Fruit fly (Drosophila melanogaster) whole organism, embryonic: ENCODE data around the gene CG9757.

ENCODE experiments used
- Antp ChIP-seq: fragments of 200-800 bp; sonication (Bioruptor generic); optimal IDR thresholded peaks from 3 replicates; lab custom pipeline; 2016; ENCODE audit warnings: missing biosample characterization, missing genetic modification characterization
- Awh ChIP-seq: fragments of 200-800 bp; sonication (Bioruptor generic); IDR thresholded peaks from 2 replicates; pipeline ENCODE4, ENCODE4 v1.3.6; 2022; ENCODE audit warnings: missing biosample characterization, missing genetic modification characterization
- Bdp1 ChIP-seq: fragments of 200-800 bp; sonication (Bioruptor generic); optimal IDR thresholded peaks from 3 replicates; lab custom pipeline; 2016; ENCODE audit warnings: missing biosample characterization, missing genetic modification characterization
- Bteb2 ChIP-seq: fragments of 200-800 bp; sonication (Bioruptor generic); optimal IDR thresholded peaks from 2 replicates; lab custom pipeline; 2016; ENCODE audit warnings: missing biosample characterization, missing genetic modification characterization
- CG10543 ChIP-seq: fragments of 200-800 bp; sonication (Bioruptor generic); optimal IDR thresholded peaks from 3 replicates; lab custom pipeline; 2017; ENCODE audit warnings: missing biosample characterization, mild to moderate bottlenecking, missing genetic modification characterization, moderate library complexity
- CG10979 ChIP-seq: fragments of 200-800 bp; sonication (Bioruptor generic); optimal IDR thresholded peaks from 2 replicates; lab custom pipeline; 2018; ENCODE audit warnings: missing biosample characterization, mild to moderate bottlenecking, missing genetic modification characterization, moderate library complexity
- CG11398 ChIP-seq: fragments of 200-800 bp; sonication (Bioruptor generic); optimal IDR thresholded peaks from 2 replicates; lab custom pipeline; 2016; ENCODE audit warnings: missing biosample characterization, missing genetic modification characterization
- CG12219 ChIP-seq: fragments of 200-800 bp; sonication (Bioruptor generic); optimal IDR thresholded peaks from 3 replicates; lab custom pipeline; 2018; ENCODE audit warnings: missing biosample characterization, mild to moderate bottlenecking, missing genetic modification characterization
- CG1233 ChIP-seq: fragments of 200-800 bp; sonication (Bioruptor generic); optimal IDR thresholded peaks from 4 replicates; lab custom pipeline; 2018; ENCODE audit warnings: missing biosample characterization, mild to moderate bottlenecking, missing genetic modification characterization
- CG12744 ChIP-seq: fragments of 200-800 bp; sonication (Bioruptor generic); optimal IDR thresholded peaks from 2 replicates; lab custom pipeline; 2016; ENCODE audit warnings: missing biosample characterization, missing genetic modification characterization
- CG14441 ChIP-seq: fragments of 200-800 bp; sonication (Bioruptor generic); IDR thresholded peaks from 2 replicates; pipeline ENCODE4 v1.3.6; 2022; ENCODE audit warnings: missing biosample characterization, missing genetic modification characterization
- CG15269 ChIP-seq: fragments of 200-800 bp; sonication (Bioruptor generic); optimal IDR thresholded peaks from 2 replicates; lab custom pipeline; 2018; ENCODE audit warnings: missing biosample characterization, mild to moderate bottlenecking, missing genetic modification characterization, moderate library complexity
- CG2678 ChIP-seq: fragments of 200-800 bp; sonication (Bioruptor generic); optimal IDR thresholded peaks from 3 replicates; lab custom pipeline; 2019; ENCODE audit warnings: missing biosample characterization, mild to moderate bottlenecking, missing genetic modification characterization, moderate library complexity
- CG7372 ChIP-seq: fragments of 200-800 bp; sonication (Bioruptor generic); IDR thresholded peaks from 2 replicates; pipeline ENCODE4 v1.3.6; 2022; ENCODE audit warnings: missing biosample characterization, missing genetic modification characterization
- CG7839 ChIP-seq: fragments of 200-800 bp; sonication (Bioruptor generic); optimal IDR thresholded peaks from 3 replicates; lab custom pipeline; 2018; ENCODE audit warnings: missing biosample characterization, mild to moderate bottlenecking, missing genetic modification characterization, moderate library complexity
- CG7987 ChIP-seq: fragments of 200-800 bp; sonication (Bioruptor generic); optimal IDR thresholded peaks from 2 replicates; lab custom pipeline; 2018; ENCODE audit warnings: missing biosample characterization, mild to moderate bottlenecking, missing genetic modification characterization, moderate library complexity
- CG8290 ChIP-seq, 3 experiments: fragments of 200-800 bp; sonication (Bioruptor generic); optimal IDR thresholded peaks; 2 replicates each; lab custom pipeline; 2016 to 2019; ENCODE audit warnings: missing biosample characterization in 3 of 3, missing genetic modification characterization in 3 of 3, mild to moderate bottlenecking in 2 of 3, moderate library complexity in 1 of 3
- CTCF ChIP-seq: fragments of 200-800 bp; sonication (Bioruptor generic); optimal IDR thresholded peaks from 2 replicates; lab custom pipeline; 2017; ENCODE audit warnings: missing biosample characterization, mild to moderate bottlenecking, missing genetic modification characterization, moderate library complexity
- CoRest ChIP-seq: fragments of 200-800 bp; sonication (Bioruptor generic); optimal IDR thresholded peaks from 3 replicates; lab custom pipeline; 2018; ENCODE audit warnings: missing biosample characterization, mild to moderate bottlenecking, missing genetic modification characterization, moderate library complexity
- Dp ChIP-seq: fragments of 200-800 bp; sonication (Bioruptor generic); optimal IDR thresholded peaks from 2 replicates; lab custom pipeline; 2018; ENCODE audit warnings: missing biosample characterization, mild to moderate bottlenecking, missing genetic modification characterization, moderate library complexity
- Elba2 ChIP-seq: fragments of 200-800 bp; sonication (Bioruptor generic); optimal IDR thresholded peaks from 3 replicates; lab custom pipeline; 2016; ENCODE audit warnings: missing biosample characterization, missing genetic modification characterization
- Ets97D ChIP-seq: fragments of 200-800 bp; sonication (Bioruptor generic); optimal IDR thresholded peaks from 3 replicates; lab custom pipeline; 2016; ENCODE audit warnings: missing biosample characterization, missing genetic modification characterization
- Fer2 ChIP-seq: fragments of 200-800 bp; sonication (Bioruptor generic); optimal IDR thresholded peaks from 2 replicates; lab custom pipeline; 2018; ENCODE audit warnings: missing biosample characterization, mild to moderate bottlenecking, missing genetic modification characterization, moderate library complexity
- Fer3 ChIP-seq: fragments of 200-800 bp; sonication (Bioruptor generic); optimal IDR thresholded peaks from 2 replicates; lab custom pipeline; 2018; ENCODE audit warnings: missing biosample characterization, mild to moderate bottlenecking, missing genetic modification characterization, moderate library complexity
- HLH3B ChIP-seq: fragments of 200-800 bp; sonication (Bioruptor generic); IDR thresholded peaks from 2 replicates; pipeline ENCODE4 v1.3.6; 2022; ENCODE audit warnings: missing biosample characterization, missing genetic modification characterization
- Max ChIP-seq: fragments of 200-800 bp; sonication (Bioruptor generic); optimal IDR thresholded peaks from 2 replicates; lab custom pipeline; 2016; ENCODE audit warnings: missing biosample characterization, mild to moderate bottlenecking, missing genetic modification characterization
- NFAT ChIP-seq: fragments of 200-800 bp; sonication (Bioruptor generic); IDR thresholded peaks from 2 replicates; pipeline ENCODE4 v1.3.6; 2022; ENCODE audit warnings: missing biosample characterization, missing genetic modification characterization
- Scr ChIP-seq: fragments of 200-800 bp; sonication (Bioruptor generic); IDR thresholded peaks from 2 replicates; pipeline ENCODE4 v1.3.6; 2022; ENCODE audit warnings: missing biosample characterization, missing genetic modification characterization; ENCODE audit not compliant: partially characterized antibody
- Sry-β ChIP-seq: fragments of 200-800 bp; sonication (Bioruptor generic); optimal IDR thresholded peaks from 2 replicates; lab custom pipeline; 2018; ENCODE audit warnings: missing biosample characterization, mild to moderate bottlenecking, missing genetic modification characterization, moderate library complexity
- Sry-δ ChIP-seq: fragments of 200-800 bp; sonication (Bioruptor generic); optimal IDR thresholded peaks from 2 replicates; lab custom pipeline; 2016; ENCODE audit warnings: missing biosample characterization, missing genetic modification characterization
- bab2 ChIP-seq: fragments of 200-800 bp; sonication (Bioruptor generic); optimal IDR thresholded peaks from 2 replicates; lab custom pipeline; 2016; ENCODE audit warnings: missing biosample characterization, missing genetic modification characterization
- ci ChIP-seq: fragments of 200-800 bp; sonication (Bioruptor generic); IDR thresholded peaks from 3 replicates; pipeline ENCODE4 v1.3.6; 2022; ENCODE audit warnings: missing biosample characterization, missing genetic modification characterization
- dpn ChIP-seq, 2 experiments: fragments of 200-800 bp; sonication (Bioruptor generic); optimal IDR thresholded peaks; 3 replicates each; lab custom pipeline; 2016; ENCODE audit warnings: missing biosample characterization in 2 of 2, missing genetic modification characterization in 2 of 2
- fd64A ChIP-seq: fragments of 200-800 bp; sonication (Bioruptor generic); optimal IDR thresholded peaks from 3 replicates; lab custom pipeline; 2018; ENCODE audit warnings: missing biosample characterization, mild to moderate bottlenecking, missing genetic modification characterization
- gfzf ChIP-seq: fragments of 200-800 bp; sonication (Bioruptor generic); optimal IDR thresholded peaks from 2 replicates; lab custom pipeline; 2016; ENCODE audit warnings: missing biosample characterization, mild to moderate bottlenecking, missing genetic modification characterization, moderate library complexity
- her ChIP-seq: fragments of 200-800 bp; sonication (Bioruptor generic); optimal IDR thresholded peaks from 2 replicates; lab custom pipeline; 2016; ENCODE audit warnings: missing biosample characterization, missing genetic modification characterization
- lilli ChIP-seq: fragments of 200-800 bp; sonication (Bioruptor generic); optimal IDR thresholded peaks from 3 replicates; lab custom pipeline; 2016; ENCODE audit warnings: missing biosample characterization, missing genetic modification characterization
- nmo ChIP-seq: fragments of 200-800 bp; sonication (Bioruptor generic); optimal IDR thresholded peaks from 2 replicates; lab custom pipeline; 2018; ENCODE audit warnings: missing biosample characterization, mild to moderate bottlenecking, missing genetic modification characterization, moderate library complexity
- nom ChIP-seq: fragments of 200-800 bp; sonication (Bioruptor generic); optimal IDR thresholded peaks from 2 replicates; lab custom pipeline; 2017; ENCODE audit warnings: missing biosample characterization, missing genetic modification characterization, mild to moderate bottlenecking, moderate library complexity, missing genetic modification reagents
- peb ChIP-seq: fragments of 200-800 bp; sonication (Bioruptor generic); IDR thresholded peaks from 2 replicates; pipeline ENCODE4 v1.3.6; 2022; ENCODE audit warnings: missing biosample characterization, missing genetic modification characterization
- pfk ChIP-seq: fragments of 200-800 bp; sonication (Bioruptor generic); optimal IDR thresholded peaks from 2 replicates; lab custom pipeline; 2018; ENCODE audit warnings: missing biosample characterization, mild to moderate bottlenecking, missing genetic modification characterization, moderate library complexity
- prd ChIP-seq, 3 experiments: fragments of >200 bp in 2 of 3; fragments of 200-800 bp in 1 of 3; sonication (Bioruptor generic) in 1 of 3; optimal IDR thresholded peaks in 2 of 3; IDR thresholded peaks in 1 of 3; 2 replicates in 2 of 3; 3 replicates in 1 of 3; pipeline versions ENCODE4 v1.3.6 to Lab custom; 2017 to 2022; ENCODE audit warnings: missing biosample characterization in 1 of 3, missing genetic modification characterization in 1 of 3
- pum ChIP-seq: fragments of 200-800 bp; sonication (Bioruptor generic); optimal IDR thresholded peaks from 2 replicates; lab custom pipeline; 2016; ENCODE audit warnings: missing biosample characterization, missing genetic modification characterization
- salm ChIP-seq: fragments of 200-800 bp; sonication (Bioruptor generic); optimal IDR thresholded peaks from 2 replicates; lab custom pipeline; 2018; ENCODE audit warnings: missing biosample characterization, mild to moderate bottlenecking, missing genetic modification characterization
- sens ChIP-seq: fragments of 200-800 bp; sonication (Bioruptor generic); peaks from one replicate; lab custom pipeline; 2016; ENCODE audit warnings: missing biosample characterization, missing genetic modification characterization
- tap ChIP-seq: fragments of 200-800 bp; optimal IDR thresholded peaks from 3 replicates; lab custom pipeline; 2019; ENCODE audit warnings: missing biosample characterization, mild to moderate bottlenecking, missing genetic modification characterization, moderate library complexity
- tin ChIP-seq: fragments of 200-800 bp; sonication (Bioruptor generic); optimal IDR thresholded peaks from 3 replicates; lab custom pipeline; 2016; ENCODE audit warnings: missing biosample characterization, missing genetic modification characterization
- tll ChIP-seq, 2 experiments: fragments of 200-800 bp in 1 of 2; fragments of >200 bp in 1 of 2; sonication (Bioruptor generic) in 1 of 2; optimal IDR thresholded peaks; 2 replicates each; lab custom pipeline; 2017 to 2019; ENCODE audit warnings: missing biosample characterization in 2 of 2, missing genetic modification characterization in 2 of 2, mild to moderate bottlenecking in 1 of 2, moderate library complexity in 1 of 2
- unc-4 ChIP-seq: fragments of 200-800 bp; sonication (Bioruptor generic); IDR thresholded peaks from 2 replicates; pipeline ENCODE4 v1.3.6; 2022; ENCODE audit warnings: missing biosample characterization, missing genetic modification characterization; ENCODE audit not compliant: partially characterized antibody

The CG9757 gene

DNA sequence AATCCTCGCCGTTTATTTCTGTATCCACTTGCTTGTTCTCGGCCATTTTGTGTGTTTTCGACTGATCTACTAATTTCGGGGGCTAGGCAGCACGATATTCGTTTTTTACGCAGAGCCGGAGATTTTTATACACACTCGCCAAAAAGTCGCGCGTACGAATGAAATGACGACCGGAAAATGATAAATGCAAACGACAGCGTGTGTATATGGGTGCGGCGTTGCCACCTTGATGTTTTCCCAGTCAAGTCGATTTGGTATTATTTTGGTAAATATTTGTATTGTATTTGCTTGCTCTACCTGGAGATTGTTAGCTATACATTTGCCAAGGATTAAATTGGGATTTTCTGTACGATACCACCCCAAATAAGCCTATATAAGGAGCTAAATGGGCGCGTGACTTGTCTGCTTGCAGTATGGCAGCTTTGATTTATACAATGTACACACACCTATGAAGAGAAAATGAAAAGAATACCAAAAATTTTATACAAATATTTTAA is 33.7 kb upstream of the CG9757 start, which contains the start of gene sqd (continued):
- TF ChIP-seq salm (tag; lab: Kevin White, UChicago) (peak; percentile 12), Scr (GFP tag; lab: Robert Waterston, UW) (peak; percentile 30; the same call in 1 of the 2 replicates), Fer3 (tag; lab: Kevin White, UChicago) (peak; percentile 56), CG15269 (peak; percentile 38), Bdp1 (GFP tag; lab: Kevin White, UChicago) (no peak), her (peak; percentile 35), Sry-δ (GFP tag; lab: Kevin White, UChicago) (peak; percentile 47), tll (GFP tag; optimal IDR thresholded peaks at IDR 0.05; lab: Kevin White, UChicago) (peak in 1 of 2 experiments; percentile 11), Dp (GFP tag; lab: Kevin White, UChicago) (peak; percentile 3), Fer2 (tag; lab: Kevin White, UChicago) (peak; percentile 43), pfk (GFP tag; lab: Kevin White, UChicago) (peak; percentile 28), Antp (peak; percentile 1), CG2678 (tag; lab: Kevin White, UChicago) (peak; percentile 34), CG14441 (GFP tag; lab: Robert Waterston, UW) (peak; percentile 56; the same call in 1 of the 2 replicates), CG10979 (tag; lab: Kevin White, UChicago) (no peak), CG12219 (peak; percentile 43), CoRest (peak; percentile 55), gfzf (GFP tag; lab: Kevin White, UChicago) (peak; percentile 56), prd (optimal IDR thresholded peaks at IDR 0.05; lab: Kevin White, UChicago) (no peak), prd (GFP tag; IDR thresholded peaks at IDR 0.05; lab: Robert Waterston, UW) (peak; percentile 49; the same call in 2 of the 3 replicates), unc-4 (GFP tag; lab: Robert Waterston, UW) (no peak), dpn (GFP tag; optimal IDR thresholded peaks at IDR 0.05; lab: Kevin White, UChicago) (peak; percentile 6 to 20), nmo (GFP tag; lab: Kevin White, UChicago) (peak; percentile 52), HLH3B (GFP tag; lab: Robert Waterston, UW) (peak; percentile 13; the same call in 1 of the 2 replicates), pum (GFP tag; lab: Kevin White, UChicago) (peak; percentile 3), Ets97D (GFP tag; lab: Kevin White, UChicago) (peak; percentile 93), Max (peak; percentile 82), CG8290 (GFP tag; optimal IDR thresholded peaks at IDR 0.05; lab: Kevin White, UChicago) (no peak), CG8290 (tag; optimal IDR thresholded peaks at IDR 0.05; lab: Kevin White, UChicago) (peak in 1 of 2 experiments; percentile 73), tin (peak; percentile 31), CG12744 (GFP tag; lab: Kevin White, UChicago) (no peak), nom (GFP tag; lab: Kevin White, UChicago) (peak; percentile 30), CG1233 (GFP tag; lab: Kevin White, UChicago) (peak; percentile 48), CG7839 (tag; lab: Kevin White, UChicago) (peak; percentile 11), Sry-β (GFP tag; lab: Kevin White, UChicago) (peak; percentile 13), tap (tag; lab: Kevin White, UChicago) (no peak), peb (GFP tag; lab: Robert Waterston, UW) (0 out of 2 replicates have a peak, but pooled peaks have one; percentile 16), ci (GFP tag; lab: Robert Waterston, UW) (peak; percentile 65; the same call in 1 of the 3 replicates), CG11398 (GFP tag; lab: Kevin White, UChicago) (no peak), CG10543 (GFP tag; lab: Kevin White, UChicago) (peak; percentile 62), CG7987 (GFP tag; lab: Kevin White, UChicago) (peak; percentile 32), Bteb2 (peak; percentile 14), bab2 (GFP tag; lab: Kevin White, UChicago) (peak; percentile 3), NFAT (GFP tag; lab: Robert Waterston, UW) (no peak), CG7372 (GFP tag; lab: Robert Waterston, UW) (peak; percentile 51; the same call in 1 of the 2 replicates), Awh (0 out of 2 replicates have a peak, but pooled peaks have one; percentile 25), lilli (GFP tag; lab: Kevin White, UChicago) (peak; percentile 56), sens (GFP tag; lab: Kevin White, UChicago) (peak; percentile 92), Elba2 (GFP tag; lab: Kevin White, UChicago) (no peak), CTCF (GFP tag; lab: Kevin White, UChicago) (peak; percentile 4), fd64A (GFP tag; lab: Kevin White, UChicago) (peak; percentile 11)
